Fruit fly (Drosophila melanogaster) whole organism: ENCODE measurements around the gene CG43137.

Source experiments
- EcR ChIP-seq, 2 experiments: fragments of >200 bp; optimal IDR thresholded peaks; 2 replicates each; lab custom pipeline; 2017; ENCODE audit warnings: missing biosample characterization in 2 of 2, missing genetic modification characterization in 2 of 2, missing genetic modification reagents in 2 of 2
- pan ChIP-seq: fragments of >200 bp; optimal IDR thresholded peaks from 2 replicates; lab custom pipeline; 2017

- no peak for TF ChIP-seq EcR (GFP tag; optimal IDR thresholded peaks at IDR 0.05; lab: Kevin White, UChicago)
- TF ChIP-seq pan (lab: Kevin White, UChicago) = no peak
Measured at dm6 chrX:5847544-5847943, 17.4 kb downstream of the CG43137 start.
